Fruit fly (Drosophila melanogaster) whole organism, prepupa: ENCODE results near the gene CG14609.

Source experiments
- CG10631 ChIP-seq: fragments of 200-800 bp; sonication (Bioruptor generic); optimal IDR thresholded peaks from 2 replicates; lab custom pipeline; 2016; ENCODE audit warnings: missing biosample characterization, missing genetic modification characterization
- CG10669 ChIP-seq: fragments of 200-800 bp; sonication (Bioruptor generic); optimal IDR thresholded peaks from 3 replicates; lab custom pipeline; 2018; ENCODE audit warnings: missing biosample characterization, mild to moderate bottlenecking, missing genetic modification characterization, moderate library complexity
- CG11294 ChIP-seq: fragments of 200-800 bp; sonication (Bioruptor generic); IDR thresholded peaks from 2 replicates; pipeline ENCODE4 v1.3.6; 2022; ENCODE audit warnings: missing biosample characterization, missing genetic modification characterization
- CG11762 ChIP-seq: fragments of 200-800 bp; sonication (Bioruptor generic); optimal IDR thresholded peaks from 3 replicates; lab custom pipeline; 2016; ENCODE audit warnings: missing biosample characterization, missing genetic modification characterization; ENCODE audit not compliant: insufficient read depth
- CG15336 ChIP-seq: fragments of 200-800 bp; sonication (Bioruptor generic); IDR thresholded peaks from 2 replicates; pipeline ENCODE4 v1.3.6; 2022; ENCODE audit warnings: missing biosample characterization, missing genetic modification characterization
- CG16779 ChIP-seq: fragments of 200-800 bp; sonication (Bioruptor generic); optimal IDR thresholded peaks from 3 replicates; lab custom pipeline; 2017; ENCODE audit warnings: missing biosample characterization, mild to moderate bottlenecking, missing genetic modification characterization
- CG3032 ChIP-seq: fragments of 200-800 bp; optimal IDR thresholded peaks from 2 replicates; lab custom pipeline; 2019; ENCODE audit warnings: missing biosample characterization, mild to moderate bottlenecking, missing genetic modification characterization, moderate library complexity
- CG31627 ChIP-seq: fragments of 200-800 bp; sonication (Bioruptor generic); optimal IDR thresholded peaks from 3 replicates; lab custom pipeline; 2016; ENCODE audit warnings: missing biosample characterization, missing genetic modification characterization
- CG34406 ChIP-seq: fragments of 200-800 bp; sonication (Bioruptor generic); optimal IDR thresholded peaks from 3 replicates; lab custom pipeline; 2016; ENCODE audit warnings: missing biosample characterization, missing genetic modification characterization
- CG4318 ChIP-seq: fragments of 200-800 bp; sonication (Bioruptor generic); optimal IDR thresholded peaks from 3 replicates; lab custom pipeline; 2017; ENCODE audit warnings: missing biosample characterization, mild to moderate bottlenecking, missing genetic modification characterization
- CG6163 ChIP-seq: fragments of 200-800 bp; sonication (Bioruptor generic); IDR thresholded peaks from 3 replicates; pipeline ENCODE4 v1.3.6; 2022; ENCODE audit warnings: missing biosample characterization, missing genetic modification characterization
- CG6276 ChIP-seq: fragments of 200-800 bp; sonication (Bioruptor generic); optimal IDR thresholded peaks from 2 replicates; lab custom pipeline; 2017; ENCODE audit warnings: missing biosample characterization, mild to moderate bottlenecking, missing genetic modification characterization
- CG6792 ChIP-seq: fragments of 200-800 bp; sonication (Bioruptor generic); optimal IDR thresholded peaks from 3 replicates; lab custom pipeline; 2016; ENCODE audit warnings: missing biosample characterization, missing genetic modification characterization
- CG7368 ChIP-seq: fragments of 200-800 bp; sonication (Bioruptor generic); optimal IDR thresholded peaks from 3 replicates; lab custom pipeline; 2016; ENCODE audit warnings: missing biosample characterization, missing genetic modification characterization
- CG8119 ChIP-seq: fragments of 200-800 bp; sonication (Bioruptor generic); IDR thresholded peaks from 3 replicates; pipeline ENCODE4 v1.3.6; 2022; ENCODE audit warnings: missing biosample characterization, missing genetic modification characterization
- CG8319 ChIP-seq: fragments of 200-800 bp; sonication (Bioruptor generic); optimal IDR thresholded peaks from 3 replicates; lab custom pipeline; 2016; ENCODE audit warnings: missing biosample characterization, missing genetic modification characterization
- CG8632 ChIP-seq: fragments of 200-800 bp; sonication (Bioruptor generic); optimal IDR thresholded peaks from 3 replicates; lab custom pipeline; 2016; ENCODE audit warnings: missing biosample characterization, missing genetic modification characterization
- CG9139 ChIP-seq: fragments of 200-800 bp; sonication (Bioruptor generic); optimal IDR thresholded peaks from 3 replicates; lab custom pipeline; 2017; ENCODE audit warnings: missing biosample characterization, mild to moderate bottlenecking, missing genetic modification characterization
- Eip75B ChIP-seq: fragments of 200-800 bp; sonication (Bioruptor generic); optimal IDR thresholded peaks from 3 replicates; lab custom pipeline; 2016; ENCODE audit warnings: missing biosample characterization, missing genetic modification characterization
- Eip78C ChIP-seq: fragments of 200-800 bp; sonication (Bioruptor generic); peaks from one replicate; lab custom pipeline; 2016; ENCODE audit warnings: missing biosample characterization, missing genetic modification characterization
- Eip93F ChIP-seq: fragments of 200-800 bp; sonication (Bioruptor generic); optimal IDR thresholded peaks from 2 replicates; lab custom pipeline; 2016; ENCODE audit warnings: missing biosample characterization, mild to moderate bottlenecking, missing genetic modification characterization
- Ets21C ChIP-seq: fragments of 200-800 bp; sonication (Bioruptor generic); optimal IDR thresholded peaks from 3 replicates; lab custom pipeline; 2016; ENCODE audit warnings: missing biosample characterization, missing genetic modification characterization
- Ets96B ChIP-seq: fragments of 200-800 bp; optimal IDR thresholded peaks from 2 replicates; lab custom pipeline; 2019; ENCODE audit warnings: missing biosample characterization, mild to moderate bottlenecking, missing genetic modification characterization, moderate library complexity
- Hr4 ChIP-seq: fragments of 200-800 bp; sonication (Bioruptor generic); optimal IDR thresholded peaks from 3 replicates; lab custom pipeline; 2016; ENCODE audit warnings: missing biosample characterization, missing genetic modification characterization
- Lpt ChIP-seq: fragments of 200-800 bp; sonication (Bioruptor generic); optimal IDR thresholded peaks from 3 replicates; lab custom pipeline; 2016; ENCODE audit warnings: missing biosample characterization, missing genetic modification characterization
- OdsH ChIP-seq: fragments of 200-800 bp; sonication (Bioruptor generic); optimal IDR thresholded peaks from 3 replicates; lab custom pipeline; 2016; ENCODE audit warnings: missing biosample characterization, missing genetic modification characterization
- Sox102F ChIP-seq: fragments of 200-800 bp; sonication (Bioruptor generic); optimal IDR thresholded peaks from 2 replicates; lab custom pipeline; 2016; ENCODE audit warnings: missing biosample characterization, mild to moderate bottlenecking, missing genetic modification characterization
- Sox14 ChIP-seq: fragments of 200-800 bp; sonication (Bioruptor generic); optimal IDR thresholded peaks from 3 replicates; lab custom pipeline; 2016; ENCODE audit warnings: missing biosample characterization, missing genetic modification characterization
- Sox15 ChIP-seq: fragments of 200-800 bp; sonication (Bioruptor generic); optimal IDR thresholded peaks from 3 replicates; lab custom pipeline; 2016; ENCODE audit warnings: missing biosample characterization, missing genetic modification characterization
- achi ChIP-seq: fragments of 200-800 bp; sonication (Bioruptor generic); optimal IDR thresholded peaks from 3 replicates; lab custom pipeline; 2016; ENCODE audit warnings: missing biosample characterization, missing genetic modification characterization
- acj6 ChIP-seq: fragments of 200-800 bp; sonication (Bioruptor generic); optimal IDR thresholded peaks from 3 replicates; lab custom pipeline; 2016; ENCODE audit warnings: missing biosample characterization, missing genetic modification characterization
- cyc ChIP-seq: fragments of 200-800 bp; sonication (Bioruptor generic); optimal IDR thresholded peaks from 3 replicates; lab custom pipeline; 2016; ENCODE audit warnings: missing biosample characterization, missing genetic modification characterization
- eg ChIP-seq: fragments of 200-800 bp; sonication (Bioruptor generic); IDR thresholded peaks from 3 replicates; pipeline ENCODE4 v1.3.6; 2022; ENCODE audit warnings: missing biosample characterization, missing genetic modification characterization
- esn ChIP-seq: fragments of 200-800 bp; sonication (Bioruptor generic); optimal IDR thresholded peaks from 2 replicates; lab custom pipeline; 2016; ENCODE audit warnings: missing biosample characterization, mild to moderate bottlenecking, missing genetic modification characterization, moderate library complexity
- fd59A ChIP-seq: fragments of 200-800 bp; sonication (Bioruptor generic); optimal IDR thresholded peaks from 2 replicates; lab custom pipeline; 2017; ENCODE audit warnings: missing biosample characterization, mild to moderate bottlenecking, missing genetic modification characterization, missing genetic modification reagents
- fd85E ChIP-seq: fragments of 200-800 bp; sonication (Bioruptor generic); optimal IDR thresholded peaks from 3 replicates; lab custom pipeline; 2016; ENCODE audit warnings: missing biosample characterization, missing genetic modification characterization
- lz ChIP-seq: fragments of 200-800 bp; sonication (Bioruptor generic); optimal IDR thresholded peaks from 3 replicates; lab custom pipeline; 2016; ENCODE audit warnings: missing biosample characterization, missing genetic modification characterization
- net ChIP-seq: fragments of 200-800 bp; sonication (Bioruptor generic); optimal IDR thresholded peaks from 3 replicates; lab custom pipeline; 2016; ENCODE audit warnings: missing biosample characterization, missing genetic modification characterization
- pdm3 ChIP-seq: fragments of 200-800 bp; sonication (Bioruptor generic); optimal IDR thresholded peaks from 3 replicates; lab custom pipeline; 2016; ENCODE audit warnings: missing biosample characterization, missing genetic modification characterization
- salr ChIP-seq, 2 experiments: fragments of 200-800 bp; sonication (Bioruptor generic); optimal IDR thresholded peaks; 3 replicates each; lab custom pipeline; 2016 to 2018; ENCODE audit warnings: missing biosample characterization in 2 of 2, missing genetic modification characterization in 2 of 2, mild to moderate bottlenecking in 1 of 2
- spab ChIP-seq: fragments of 200-800 bp; sonication (Bioruptor generic); optimal IDR thresholded peaks from 2 replicates; lab custom pipeline; 2017; ENCODE audit warnings: missing biosample characterization, mild to moderate bottlenecking, missing genetic modification characterization, missing genetic modification reagents
- svp ChIP-seq: fragments of 200-800 bp; sonication (Bioruptor generic); peaks from one replicate; lab custom pipeline; 2016; ENCODE audit warnings: missing biosample characterization, missing genetic modification characterization
- topi ChIP-seq: fragments of 200-800 bp; sonication (Bioruptor generic); optimal IDR thresholded peaks from 3 replicates; lab custom pipeline; 2016; ENCODE audit warnings: missing biosample characterization, missing genetic modification characterization

Gene CG14609

dm6 chr3R:7186242-7187092 lies 14.3 kb upstream of the CG14609 start, which contains the start of the genes CG10055 and lap:
TSS of gene CG10055 (minus strand) at chr3R:7186673.
TSS of gene lap (plus strand) at chr3R:7186994.
- TF ChIP-seq CG8119 (GFP tag; lab: Robert Waterston, UW) (no peak), CG3032 (tag; lab: Kevin White, UChicago) (peak; percentile 3), CG11294 (GFP tag; lab: Robert Waterston, UW) (0 out of 2 replicates have a peak, but pooled peaks have one; percentile 4), svp (GFP tag; lab: Kevin White, UChicago) (peak; percentile 56)

DNA sequence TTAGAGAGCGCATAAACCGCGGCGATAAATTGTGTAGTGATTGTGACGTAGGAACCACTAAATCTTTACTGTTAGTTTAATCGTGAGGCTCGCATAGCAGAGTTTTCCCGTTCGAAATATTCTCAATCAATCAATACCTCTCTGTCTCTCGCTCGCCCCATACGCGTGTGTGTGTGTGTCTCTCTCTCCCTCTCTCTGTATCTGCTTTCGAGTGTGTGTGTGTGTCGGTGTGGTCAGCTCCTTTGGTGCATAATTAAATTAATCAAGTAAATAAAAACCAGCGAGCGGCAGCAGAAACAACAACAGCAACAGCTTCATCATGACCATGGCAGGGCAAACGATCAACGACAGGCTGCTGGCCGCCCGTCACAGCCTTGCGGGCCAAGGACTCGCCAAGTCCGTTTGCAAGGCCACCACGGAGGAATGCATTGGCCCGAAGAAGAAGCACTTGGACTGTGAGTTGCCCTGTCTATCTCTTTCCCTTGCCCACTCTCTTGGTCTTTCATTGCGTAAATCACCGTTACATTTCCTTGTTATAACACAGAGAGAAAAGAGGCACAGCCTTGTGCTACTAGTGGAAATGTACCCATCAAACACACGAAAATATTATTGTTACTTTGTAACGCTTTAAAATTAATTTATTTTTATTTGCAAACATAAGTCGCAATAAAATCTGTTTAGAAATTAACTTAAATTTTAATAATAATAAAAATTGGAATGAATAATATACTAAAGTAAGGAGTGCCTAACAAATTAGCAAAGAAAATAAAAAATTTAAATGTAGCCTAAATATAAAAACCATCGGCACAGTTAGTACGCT lies 13.5 kb upstream of the CG14609 start:
- TF ChIP-seq CG6792 (peak; percentile 27), fd59A (GFP tag; lab: Kevin White, UChicago) (no peak), Lpt (peak; percentile 3), salr (GFP tag; optimal IDR thresholded peaks at IDR 0.05; lab: Kevin White, UChicago) (peak in 1 of 2 experiments; percentile 17), CG6163 (GFP tag; lab: Robert Waterston, UW) (no peak), acj6 (GFP tag; lab: Kevin White, UChicago) (peak; percentile 46), CG4318 (GFP tag; lab: Kevin White, UChicago) (peak; percentile 23), Hr4 (GFP tag; lab: Kevin White, UChicago) (peak; percentile 60), pdm3 (GFP tag; lab: Kevin White, UChicago) (peak; percentile 45), lz (GFP tag; lab: Kevin White, UChicago) (peak; percentile 40), esn (GFP tag; lab: Kevin White, UChicago) (peak; percentile 45), CG8632 (GFP tag; lab: Kevin White, UChicago) (peak; percentile 15), CG8319 (GFP tag; lab: Kevin White, UChicago) (peak; percentile 10), CG8119 (GFP tag; lab: Robert Waterston, UW) (no peak), Sox102F (GFP tag; lab: Kevin White, UChicago) (peak; percentile 17), CG15336 (GFP tag; lab: Robert Waterston, UW) (peak; percentile 57; the same call in 1 of the 2 replicates), achi (no peak), OdsH (no peak), net (GFP tag; lab: Kevin White, UChicago) (peak; percentile 53), CG3032 (tag; lab: Kevin White, UChicago) (peak; percentile 25), CG11294 (GFP tag; lab: Robert Waterston, UW) (no peak), CG9139 (GFP tag; lab: Kevin White, UChicago) (peak; percentile 2), eg (GFP tag; lab: Robert Waterston, UW) (no peak), CG6276 (peak; percentile 36), Sox14 (GFP tag; lab: Kevin White, UChicago) (peak; percentile 9), cyc (GFP tag; lab: Kevin White, UChicago) (peak; percentile 10), Eip78C (GFP tag; lab: Kevin White, UChicago) (peak; percentile 77), CG11762 (GFP tag; lab: Kevin White, UChicago) (no peak), topi (GFP tag; lab: Kevin White, UChicago) (peak; percentile 28), CG10669 (GFP tag; lab: Kevin White, UChicago) (peak; percentile 33), Sox15 (GFP tag; lab: Kevin White, UChicago) (no peak), CG10631 (GFP tag; lab: Kevin White, UChicago) (peak; percentile 43), spab (GFP tag; lab: Kevin White, UChicago) (peak; percentile 5), CG31627 (GFP tag; lab: Kevin White, UChicago) (no peak), CG7368 (GFP tag; lab: Kevin White, UChicago) (peak; percentile 40), Eip75B (peak; percentile 48), svp (GFP tag; lab: Kevin White, UChicago) (peak; percentile 75), Ets96B (tag; lab: Kevin White, UChicago) (peak; percentile 16), CG34406 (no peak), Eip93F (GFP tag; lab: Kevin White, UChicago) (no peak), CG16779 (tag; lab: Kevin White, UChicago) (no peak), fd85E (GFP tag; lab: Kevin White, UChicago) (no peak), Ets21C (GFP tag; lab: Kevin White, UChicago) (peak; percentile 0)
